Fruit fly (Drosophila melanogaster) whole organism, embryonic: ENCODE data around the gene CG9338.

Source experiments
- Aef1 ChIP-seq: fragments of 200-800 bp; sonication (Bioruptor generic); IDR thresholded peaks from 3 replicates; pipeline ENCODE4 v1.3.6; 2022; ENCODE audit warnings: missing biosample characterization, missing genetic modification characterization
- Atf-2 ChIP-seq: fragments of 200-800 bp; sonication (Bioruptor generic); optimal IDR thresholded peaks from 2 replicates; lab custom pipeline; 2016; ENCODE audit warnings: missing biosample characterization, missing genetic modification characterization
- Atf6 ChIP-seq: fragments of 200-800 bp; sonication (Bioruptor generic); IDR thresholded peaks from 2 replicates; pipeline ENCODE4 v1.3.6; 2022; ENCODE audit warnings: missing biosample characterization, missing genetic modification characterization
- BEAF-32 ChIP-seq: fragments of 200-800 bp; sonication (Bioruptor generic); optimal IDR thresholded peaks from 3 replicates; lab custom pipeline; 2017; ENCODE audit warnings: missing biosample characterization, missing genetic modification characterization, mild to moderate bottlenecking, moderate library complexity, missing genetic modification reagents
- C15 ChIP-seq: fragments of 200-800 bp; sonication (Bioruptor generic); IDR thresholded peaks from 3 replicates; pipeline ENCODE4 v1.3.6; 2022; ENCODE audit warnings: missing biosample characterization, missing genetic modification characterization
- CG11398 ChIP-seq: fragments of 200-800 bp; sonication (Bioruptor generic); optimal IDR thresholded peaks from 2 replicates; lab custom pipeline; 2016; ENCODE audit warnings: missing biosample characterization, missing genetic modification characterization
- CG11456 ChIP-seq: fragments of 200-800 bp; sonication (Bioruptor generic); IDR thresholded peaks from 3 replicates; pipeline ENCODE4 v1.3.6; 2022; ENCODE audit warnings: missing biosample characterization, missing genetic modification characterization
- CG11695 ChIP-seq: fragments of 200-800 bp; sonication (Bioruptor generic); IDR thresholded peaks from 3 replicates; pipeline ENCODE4 v1.3.6; 2022; ENCODE audit warnings: missing biosample characterization, missing genetic modification characterization
- CG1529 ChIP-seq: fragments of 200-800 bp; sonication (Bioruptor generic); optimal IDR thresholded peaks from 3 replicates; lab custom pipeline; 2018; ENCODE audit warnings: missing biosample characterization, missing genetic modification characterization
- CG15601 ChIP-seq: fragments of 200-800 bp; sonication (Bioruptor generic); optimal IDR thresholded peaks from 3 replicates; lab custom pipeline; 2019; ENCODE audit warnings: missing biosample characterization, mild to moderate bottlenecking, missing genetic modification characterization, moderate library complexity
- CG1603 ChIP-seq: fragments of 200-800 bp; sonication (Bioruptor generic); optimal IDR thresholded peaks from 2 replicates; lab custom pipeline; 2019; ENCODE audit warnings: missing biosample characterization, mild to moderate bottlenecking, missing genetic modification characterization, moderate library complexity
- CG1832 ChIP-seq: fragments of 200-800 bp; sonication (Bioruptor generic); optimal IDR thresholded peaks from 2 replicates; lab custom pipeline; 2017; ENCODE audit warnings: missing biosample characterization, mild to moderate bottlenecking, missing genetic modification characterization, inconsistent platforms
- CG2129 ChIP-seq: fragments of 200-800 bp; sonication (Bioruptor generic); IDR thresholded peaks from 2 replicates; pipeline ENCODE4 v1.3.6; 2022; ENCODE audit warnings: missing biosample characterization, missing genetic modification characterization; ENCODE audit not compliant: partially characterized antibody
- CG32532 ChIP-seq: fragments of 200-800 bp; sonication (Bioruptor generic); IDR thresholded peaks from 2 replicates; pipeline ENCODE4 v1.3.6; 2022; ENCODE audit warnings: missing biosample characterization, missing genetic modification characterization
- CG4424 ChIP-seq: fragments of 200-800 bp; sonication (Bioruptor generic); optimal IDR thresholded peaks from 3 replicates; lab custom pipeline; 2016; ENCODE audit warnings: missing biosample characterization, missing genetic modification characterization
- CG6854 ChIP-seq: fragments of 200-800 bp; sonication (Bioruptor generic); optimal IDR thresholded peaks from 3 replicates; lab custom pipeline; 2017; ENCODE audit warnings: missing biosample characterization, mild to moderate bottlenecking, missing genetic modification characterization
- CG7786 ChIP-seq: fragments of 200-800 bp; sonication (Bioruptor generic); optimal IDR thresholded peaks from 2 replicates; lab custom pipeline; 2016; ENCODE audit warnings: missing biosample characterization, missing genetic modification characterization
- CG8478 ChIP-seq: fragments of >200 bp; optimal IDR thresholded peaks from 2 replicates; lab custom pipeline; 2018
- Camta ChIP-seq: fragments of 200-800 bp; sonication (Bioruptor generic); optimal IDR thresholded peaks from 2 replicates; lab custom pipeline; 2016; ENCODE audit warnings: missing biosample characterization, missing genetic modification characterization
- CkIIα-i1 ChIP-seq: fragments of 200-800 bp; sonication (Bioruptor generic); IDR thresholded peaks from 2 replicates; pipeline ENCODE4 v1.3.6; 2022; ENCODE audit warnings: missing biosample characterization, missing genetic modification characterization
- Dad ChIP-seq: fragments of 200-800 bp; sonication (Bioruptor generic); optimal IDR thresholded peaks from 3 replicates; lab custom pipeline; 2016; ENCODE audit warnings: missing biosample characterization, missing genetic modification characterization
- Dek ChIP-seq: fragments of 200-800 bp; sonication (Bioruptor generic); optimal IDR thresholded peaks from 3 replicates; lab custom pipeline; 2019; ENCODE audit warnings: missing biosample characterization, mild to moderate bottlenecking, missing genetic modification characterization, moderate library complexity
- Dll ChIP-seq: fragments of 200-800 bp; sonication (Bioruptor generic); IDR thresholded peaks from 4 replicates; pipeline ENCODE4 v1.3.6; 2022; ENCODE audit warnings: missing biosample characterization, missing genetic modification characterization; ENCODE audit not compliant: partially characterized antibody
- Doc2 ChIP-seq: fragments of 200-800 bp; sonication (Bioruptor generic); IDR thresholded peaks from 2 replicates; pipeline ENCODE4 v1.3.6; 2022; ENCODE audit warnings: missing biosample characterization, missing genetic modification characterization
- Drgx ChIP-seq: fragments of 200-800 bp; sonication (Bioruptor generic); IDR thresholded peaks from 2 replicates; pipeline ENCODE4 v1.3.6; 2022; ENCODE audit warnings: missing biosample characterization, missing genetic modification characterization
- H15 ChIP-seq: fragments of 200-800 bp; sonication (Bioruptor generic); IDR thresholded peaks from 3 replicates; pipeline ENCODE4 v1.3.6; 2022; ENCODE audit warnings: missing biosample characterization, missing genetic modification characterization
- MESR4 ChIP-seq: fragments of 200-800 bp; sonication (Bioruptor generic); optimal IDR thresholded peaks from 2 replicates; lab custom pipeline; 2018; ENCODE audit warnings: missing biosample characterization, mild to moderate bottlenecking, missing genetic modification characterization, moderate library complexity
- PHDP ChIP-seq: fragments of 200-800 bp; sonication (Bioruptor generic); optimal IDR thresholded peaks from 3 replicates; lab custom pipeline; 2018; ENCODE audit warnings: missing biosample characterization, mild to moderate bottlenecking, missing genetic modification characterization, moderate library complexity
- Ptx1 ChIP-seq: fragments of 200-800 bp; sonication (Bioruptor generic); IDR thresholded peaks from 2 replicates; pipeline ENCODE4 v1.3.6; 2022; ENCODE audit warnings: missing biosample characterization, missing genetic modification characterization
- Rx ChIP-seq: fragments of 200-800 bp; sonication (Bioruptor generic); IDR thresholded peaks from 2 replicates; pipeline ENCODE4 v1.3.6; 2022; ENCODE audit warnings: missing biosample characterization, missing genetic modification characterization
- Side ChIP-seq: fragments of 200-800 bp; sonication (Bioruptor generic); optimal IDR thresholded peaks from 2 replicates; lab custom pipeline; 2016; ENCODE audit warnings: missing biosample characterization, missing genetic modification characterization
- Six4 ChIP-seq: fragments of 200-800 bp; sonication (Bioruptor generic); optimal IDR thresholded peaks from 2 replicates; lab custom pipeline; 2016; ENCODE audit warnings: missing biosample characterization, missing genetic modification characterization
- ab ChIP-seq: fragments of 200-800 bp; sonication (Bioruptor generic); optimal IDR thresholded peaks from 2 replicates; lab custom pipeline; 2016; ENCODE audit warnings: missing biosample characterization, missing genetic modification characterization
- ac ChIP-seq: fragments of 200-800 bp; sonication (Bioruptor generic); optimal IDR thresholded peaks from 3 replicates; lab custom pipeline; 2017; ENCODE audit warnings: missing biosample characterization, mild to moderate bottlenecking, missing genetic modification characterization
- chif ChIP-seq, 2 experiments: fragments of 200-800 bp; sonication (Bioruptor generic); optimal IDR thresholded peaks; 3 replicates each; lab custom pipeline; 2016; ENCODE audit warnings: missing biosample characterization in 2 of 2, missing genetic modification characterization in 2 of 2
- esg ChIP-seq: fragments of 200-800 bp; sonication (Bioruptor generic); conservative IDR thresholded peaks from 2 replicates; pipeline ENCODE4 v1.3.6; 2022; ENCODE audit warnings: missing biosample characterization, missing genetic modification characterization
- eyg ChIP-seq: fragments of 200-800 bp; sonication (Bioruptor generic); optimal IDR thresholded peaks from 3 replicates; lab custom pipeline; 2016; ENCODE audit warnings: missing biosample characterization, missing genetic modification characterization
- fd3F ChIP-seq: fragments of 200-800 bp; sonication (Bioruptor generic); optimal IDR thresholded peaks from 2 replicates; lab custom pipeline; 2018; ENCODE audit warnings: missing biosample characterization, mild to moderate bottlenecking, missing genetic modification characterization, moderate library complexity
- fu2 ChIP-seq: fragments of 200-800 bp; sonication (Bioruptor generic); optimal IDR thresholded peaks from 2 replicates; lab custom pipeline; 2016; ENCODE audit warnings: missing biosample characterization, missing genetic modification characterization
- hb ChIP-seq: fragments of 200-800 bp; sonication (Bioruptor generic); IDR thresholded peaks from 3 replicates; pipeline ENCODE4 v1.3.6; 2022; ENCODE audit warnings: missing biosample characterization, missing genetic modification characterization; ENCODE audit not compliant: partially characterized antibody
- hbn ChIP-seq: fragments of 200-800 bp; sonication (Bioruptor generic); IDR thresholded peaks from 2 replicates; pipeline ENCODE4 v1.3.6; 2022; ENCODE audit warnings: missing biosample characterization, missing genetic modification characterization; ENCODE audit not compliant: partially characterized antibody
- kni ChIP-seq: fragments of 200-800 bp; sonication (Bioruptor generic); optimal IDR thresholded peaks from 3 replicates; lab custom pipeline; 2017; ENCODE audit warnings: mild to moderate bottlenecking, missing biosample characterization, missing genetic modification reagents, missing genetic modification characterization
- nmo ChIP-seq: fragments of 200-800 bp; sonication (Bioruptor generic); optimal IDR thresholded peaks from 2 replicates; lab custom pipeline; 2018; ENCODE audit warnings: missing biosample characterization, mild to moderate bottlenecking, missing genetic modification characterization, moderate library complexity
- pan ChIP-seq, 4 experiments: fragments of >200 bp in 3 of 4; fragments of 200-800 bp in 1 of 4; sonication (Bioruptor generic) in 1 of 4; optimal IDR thresholded peaks in 3 of 4; IDR thresholded peaks in 1 of 4; 2 replicates each; pipeline versions ENCODE4 v1.3.6 to Lab custom; 2017 to 2022; ENCODE audit warnings: missing biosample characterization in 2 of 4, missing genetic modification characterization in 2 of 4, mixed read lengths in 1 of 4
- pita ChIP-seq: fragments of 200-800 bp; sonication (Bioruptor generic); optimal IDR thresholded peaks from 2 replicates; lab custom pipeline; 2017; ENCODE audit warnings: missing biosample characterization, mild to moderate bottlenecking, missing genetic modification characterization
- ranshi ChIP-seq: fragments of 200-800 bp; sonication (Bioruptor generic); IDR thresholded peaks from 2 replicates; pipeline ENCODE4 v1.3.6; 2022; ENCODE audit warnings: missing biosample characterization, missing genetic modification characterization
- sc ChIP-seq, 3 experiments: fragments of >200 bp in 2 of 3; fragments of 200-800 bp in 1 of 3; sonication (Bioruptor generic) in 1 of 3; optimal IDR thresholded peaks; 2 replicates in 2 of 3; 3 replicates in 1 of 3; lab custom pipeline; 2017; ENCODE audit warnings: mild to moderate bottlenecking in 1 of 3, missing biosample characterization in 1 of 3, missing genetic modification characterization in 1 of 3, missing genetic modification reagents in 1 of 3
- seq ChIP-seq: fragments of 200-800 bp; sonication (Bioruptor generic); IDR thresholded peaks from 2 replicates; pipeline ENCODE4 v1.3.6; 2022; ENCODE audit warnings: missing biosample characterization, missing genetic modification characterization
- tin ChIP-seq: fragments of 200-800 bp; sonication (Bioruptor generic); optimal IDR thresholded peaks from 3 replicates; lab custom pipeline; 2016; ENCODE audit warnings: missing biosample characterization, missing genetic modification characterization

Gene CG9338

dm6 chr2L:20896681-20897341 lies 31.8 kb downstream of the CG9338 start (continued):
- TF ChIP-seq PHDP (tag; lab: Kevin White, UChicago) = peak; percentile 34
- TF ChIP-seq CG6854 = peak; percentile 42
- peak; percentile 13 for TF ChIP-seq CG11398 (GFP tag; lab: Kevin White, UChicago)
- peak; percentile 52 for TF ChIP-seq CG1529
- no peak for TF ChIP-seq Aef1 (GFP tag; lab: Robert Waterston, UW)
- TF ChIP-seq CG1603 (tag; lab: Kevin White, UChicago) = peak; percentile 24
- no peak for TF ChIP-seq CkIIα-i1 (GFP tag; lab: Robert Waterston, UW)
- no peak for TF ChIP-seq nmo
- TF ChIP-seq CG7786 (GFP tag; lab: Kevin White, UChicago) = no peak
- TF ChIP-seq BEAF-32 (GFP tag; lab: Kevin White, UChicago) = no peak
- TF ChIP-seq Ptx1 (GFP tag; lab: Robert Waterston, UW) = no peak
- TF ChIP-seq ac (GFP tag; lab: Kevin White, UChicago) = peak; percentile 32
- TF ChIP-seq MESR4 (GFP tag; lab: Kevin White, UChicago) = no peak
- TF ChIP-seq fd3F (GFP tag; lab: Kevin White, UChicago) = no peak
- TF ChIP-seq kni (GFP tag; lab: Kevin White, UChicago) = peak; percentile 85
- TF ChIP-seq Doc2 = no peak
- no peak for TF ChIP-seq Atf-2 (GFP tag; lab: Kevin White, UChicago)
- TF ChIP-seq ranshi (GFP tag; lab: Robert Waterston, UW) = peak; percentile 36; the same call in 1 of the 2 replicates
- 0 out of 3 replicates have a peak, but pooled peaks have one; percentile 37 for TF ChIP-seq C15 (GFP tag; lab: Robert Waterston, UW)
- TF ChIP-seq hb (GFP tag; lab: Robert Waterston, UW) = no peak
- TF ChIP-seq Camta (GFP tag; lab: Kevin White, UChicago) = peak; percentile 28
- TF ChIP-seq chif (GFP tag; optimal IDR thresholded peaks at IDR 0.05; lab: Kevin White, UChicago) = no peak
- no peak for TF ChIP-seq Drgx (GFP tag; lab: Robert Waterston, UW)
- no peak for TF ChIP-seq CG1832 (GFP tag; lab: Kevin White, UChicago)
- TF ChIP-seq CG8478 (lab: Kevin White, UChicago) = no peak
- TF ChIP-seq CG15601 = peak; percentile 87
- no peak for TF ChIP-seq Dek (tag; lab: Kevin White, UChicago)
- no peak for TF ChIP-seq esg (GFP tag; lab: Robert Waterston, UW)
- TF ChIP-seq Side = no peak
- TF ChIP-seq pan (optimal IDR thresholded peaks at IDR 0.05; lab: Kevin White, UChicago) = no peak
- TF ChIP-seq pan (GFP tag; optimal IDR thresholded peaks at IDR 0.05 in 1 of 2, IDR thresholded peaks at IDR 0.05 in 1 of 2) = peak in 1 of 2 experiments; percentile 13
- TF ChIP-seq CG32532 (GFP tag; lab: Robert Waterston, UW) = no peak
- no peak for TF ChIP-seq H15 (GFP tag; lab: Robert Waterston, UW)
- no peak for TF ChIP-seq fu2 (GFP tag; lab: Kevin White, UChicago)
- TF ChIP-seq CG2129 (GFP tag; lab: Robert Waterston, UW) = no peak
- TF ChIP-seq seq (GFP tag; lab: Robert Waterston, UW) = 0 out of 2 replicates have a peak, but pooled peaks have one; percentile 27
- no peak for TF ChIP-seq Dad (GFP tag; lab: Kevin White, UChicago)
- TF ChIP-seq Six4 (GFP tag; lab: Kevin White, UChicago) = peak; percentile 21
- TF ChIP-seq sc (optimal IDR thresholded peaks at IDR 0.05; lab: Kevin White, UChicago) = no peak
- peak; percentile 52 for TF ChIP-seq sc (GFP tag; optimal IDR thresholded peaks at IDR 0.05; lab: Kevin White, UChicago)
- no peak for TF ChIP-seq pita
- no peak for TF ChIP-seq CG4424 (GFP tag; lab: Kevin White, UChicago)
- TF ChIP-seq Dll (GFP tag; lab: Robert Waterston, UW) = no peak
- TF ChIP-seq Rx (GFP tag; lab: Robert Waterston, UW) = no peak
- 0 out of 3 replicates have a peak, but pooled peaks have one; percentile 29 for TF ChIP-seq CG11695 (GFP tag; lab: Robert Waterston, UW)
- TF ChIP-seq tin = no peak
- TF ChIP-seq Atf6 (GFP tag; lab: Robert Waterston, UW) = peak; percentile 42; the same call in 1 of the 2 replicates
- TF ChIP-seq CG11456 = no peak
- TF ChIP-seq hbn (GFP tag; lab: Robert Waterston, UW) = no peak
- TF ChIP-seq ab (GFP tag; lab: Kevin White, UChicago) = no peak
- TF ChIP-seq eyg = no peak
